Worm (Caenorhabditis elegans) whole organism, L3 larva: ENCODE results near the gene sqv-7.

Source experiments
- R02D3.7 ChIP-seq: fragments of 150-350 bp; optimal IDR thresholded peaks from 2 replicates; lab custom pipeline; 2014; ENCODE audit warnings: missing biosample characterization, missing genetic modification characterization
- ama-1 ChIP-seq: fragments of 150-350 bp; optimal IDR thresholded peaks from 2 replicates; lab custom pipeline; 2018
- ceh-82 ChIP-seq: fragments of 150-350 bp; optimal IDR thresholded peaks from 2 replicates; lab custom pipeline; 2014; ENCODE audit warnings: missing biosample characterization, missing genetic modification characterization
- fos-1 ChIP-seq: fragments of 150-350 bp; optimal IDR thresholded peaks from 2 replicates; lab custom pipeline; 2014; ENCODE audit warnings: missing biosample characterization, missing genetic modification characterization
- lin-15B ChIP-seq: fragments of 150-350 bp; optimal IDR thresholded peaks from 2 replicates; lab custom pipeline; 2014; ENCODE audit warnings: missing biosample characterization, missing genetic modification characterization
- nhr-12 ChIP-seq: fragments of 150-350 bp; optimal IDR thresholded peaks from 2 replicates; lab custom pipeline; 2014; ENCODE audit warnings: missing biosample characterization, missing genetic modification characterization
- nhr-76 ChIP-seq: fragments of 150-350 bp; sonication (generic microtip); optimal IDR thresholded peaks from 5 replicates; lab custom pipeline; 2014; ENCODE audit warnings: missing biosample characterization, missing genetic modification characterization
- unc-39 ChIP-seq: sonication (generic microtip); optimal IDR thresholded peaks from 4 replicates; lab custom pipeline; 2017; ENCODE audit warnings: missing biosample characterization, missing genetic modification characterization

DNA sequence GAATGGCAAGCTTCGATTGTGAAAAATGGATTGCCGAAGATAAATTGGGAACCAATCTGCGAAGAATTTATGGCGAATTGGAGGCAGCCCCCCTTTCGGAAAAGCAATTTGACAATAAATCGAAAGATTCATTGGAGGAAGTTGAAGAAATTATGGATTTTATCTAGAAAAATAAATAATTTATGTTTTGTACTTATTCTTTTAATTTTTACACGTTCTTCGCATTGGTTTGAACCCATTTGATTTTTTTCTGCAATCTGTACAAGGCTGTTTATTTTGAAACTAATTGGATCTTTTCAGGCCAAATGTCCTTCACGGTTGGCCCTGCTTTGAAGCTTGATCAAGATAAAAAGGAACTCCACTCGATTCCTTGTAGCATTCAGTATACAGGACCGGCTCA, 40.5 kb upstream of the sqv-7 start, which contains the start of gene ZK1127.13:
- no peak for TF ChIP-seq ceh-82
- TF ChIP-seq nhr-12 (tag; lab: Kevin White, UChicago): no peak
- TF ChIP-seq fos-1: no peak
- TF ChIP-seq unc-39 (tag; lab: Kevin White, UChicago): no peak
- no peak for TF ChIP-seq nhr-76 (tag; lab: Kevin White, UChicago)
- no peak for TF ChIP-seq ama-1 (lab: Kevin White, UChicago)
- TF ChIP-seq lin-15B (tag; lab: Kevin White, UChicago): no peak
- no peak for TF ChIP-seq R02D3.7 (tag; lab: Kevin White, UChicago)
